Fruit fly (Drosophila melanogaster): Measurements from ENCODE around the gene Lectin-galC1.

Gene Lectin-galC1

DNA sequence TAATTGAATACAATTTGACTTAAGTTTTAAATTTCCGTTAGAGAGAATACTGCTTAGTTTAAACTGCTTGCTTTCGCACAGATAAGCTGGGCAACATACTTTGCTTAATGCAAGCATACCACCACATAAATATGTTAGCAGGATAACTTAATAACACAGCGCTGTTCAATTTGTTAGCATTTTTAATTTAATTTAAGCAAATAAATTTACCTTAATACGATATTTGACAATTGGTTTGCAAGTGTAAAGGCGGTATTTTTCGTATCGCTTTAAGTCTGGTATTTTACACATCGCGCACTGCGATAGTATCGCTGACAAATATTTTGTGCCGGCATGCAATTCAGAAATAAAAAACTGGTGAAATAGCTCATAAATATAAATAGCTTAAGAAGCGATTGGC, 13.1 kb downstream of the Lectin-galC1 start, which contains the start of gene RtcB (continued):
- TF ChIP-seq ewg (GFP tag; optimal IDR thresholded peaks at IDR 0.05): peak; percentile 23
- TF ChIP-seq Nf-YC (tag; optimal IDR thresholded peaks at IDR 0.05): no peak
- TF ChIP-seq Hr39 (optimal IDR thresholded peaks at IDR 0.05): no peak
- no peak for TF ChIP-seq CG13424 (tag; optimal IDR thresholded peaks at IDR 0.05)
- no peak for TF ChIP-seq wor (GFP tag; IDR thresholded peaks at IDR 0.05)
- TF ChIP-seq slou (GFP tag; optimal IDR thresholded peaks at IDR 0.05): no peak
- TF ChIP-seq Mrtf (GFP tag; IDR thresholded peaks at IDR 0.05): no peak
- TF ChIP-seq lov (optimal IDR thresholded peaks at IDR 0.05): no peak
- TF ChIP-seq lov (GFP tag; IDR thresholded peaks at IDR 0.05): no peak
- TF ChIP-seq CG1024 (GFP tag; IDR thresholded peaks at IDR 0.05): no peak
- TF ChIP-seq CG31388 (GFP tag; optimal IDR thresholded peaks at IDR 0.05): no peak
- no peak for TF ChIP-seq CG7987 (GFP tag; optimal IDR thresholded peaks at IDR 0.05)
- peak in 1 of 2 experiments; percentile 55 for TF ChIP-seq insv (GFP tag; optimal IDR thresholded peaks at IDR 0.05)
- no peak for TF ChIP-seq Lim3 (GFP tag; IDR thresholded peaks at IDR 0.05)
- no peak for TF ChIP-seq jumu (GFP tag; optimal IDR thresholded peaks at IDR 0.05)
- no peak for TF ChIP-seq Poxn (GFP tag; IDR thresholded peaks at IDR 0.05)
- TF ChIP-seq fd96Cb (tag; optimal IDR thresholded peaks at IDR 0.05): no peak
- TF ChIP-seq Doc2 (GFP tag; IDR thresholded peaks at IDR 0.05): no peak
- no peak for TF ChIP-seq shn (GFP tag; optimal IDR thresholded peaks at IDR 0.05)
- TF ChIP-seq MESR4 (GFP tag; optimal IDR thresholded peaks at IDR 0.05): no peak
- TF ChIP-seq Sry-β (GFP tag; optimal IDR thresholded peaks at IDR 0.05): no peak
- no peak for TF ChIP-seq pros (GFP tag; optimal IDR thresholded peaks at IDR 0.05)
- no peak for TF ChIP-seq mirr (GFP tag; optimal IDR thresholded peaks at IDR 0.05)
- TF ChIP-seq CG32532 (GFP tag; IDR thresholded peaks at IDR 0.05): 0 out of 2 replicates have a peak, but pooled peaks have one; percentile 21
- no peak for TF ChIP-seq Jarid2 (GFP tag; optimal IDR thresholded peaks at IDR 0.05)
- TF ChIP-seq fd3F (GFP tag; optimal IDR thresholded peaks at IDR 0.05): no peak
- TF ChIP-seq CG15514 (GFP tag; optimal IDR thresholded peaks at IDR 0.05): peak; percentile 54
- TF ChIP-seq chm (GFP tag; IDR thresholded peaks at IDR 0.05): no peak
- TF ChIP-seq Adf1 (GFP tag; IDR thresholded peaks at IDR 0.05): no peak
- no peak; the same call in 1 of the 2 replicates for TF ChIP-seq vvl (GFP tag; IDR thresholded peaks at IDR 0.05)
- no peak for TF ChIP-seq CG43689 (GFP tag; IDR thresholded peaks at IDR 0.05)
- TF ChIP-seq Rx (GFP tag; IDR thresholded peaks at IDR 0.05): no peak
- peak; percentile 67 for TF ChIP-seq CG1603 (tag; optimal IDR thresholded peaks at IDR 0.05)
- TF ChIP-seq Fer3 (tag; optimal IDR thresholded peaks at IDR 0.05): no peak
- TF ChIP-seq CG18764 (GFP tag; optimal IDR thresholded peaks at IDR 0.05): no peak
- TF ChIP-seq ATbp (GFP tag; optimal IDR thresholded peaks at IDR 0.05): no peak
- TF ChIP-seq luna (GFP tag; optimal IDR thresholded peaks at IDR 0.05): no peak
- no peak for TF ChIP-seq gcm2 (GFP tag; optimal IDR thresholded peaks at IDR 0.05)
- TF ChIP-seq tna (GFP tag; IDR thresholded peaks at IDR 0.05; ENCODE audit: partially characterized antibody): peak; percentile 91
- TF ChIP-seq Eip74EF (GFP tag; optimal IDR thresholded peaks at IDR 0.05): no peak
- TF ChIP-seq trh (GFP tag; optimal IDR thresholded peaks at IDR 0.05): no peak
- TF ChIP-seq HHEX (GFP tag; optimal IDR thresholded peaks at IDR 0.05): no peak
- TF ChIP-seq B-H1 (GFP tag; IDR thresholded peaks at IDR 0.05): no peak
- peak; percentile 31 for TF ChIP-seq CG10267 (tag; optimal IDR thresholded peaks at IDR 0.05)
- TF ChIP-seq CG13296 (GFP tag; optimal IDR thresholded peaks at IDR 0.05): no peak
- TF ChIP-seq Gug (GFP tag; IDR thresholded peaks at IDR 0.05): no peak
- TF ChIP-seq CG11723 (GFP tag; optimal IDR thresholded peaks at IDR 0.05): no peak
- TF ChIP-seq slp2 (GFP tag; optimal IDR thresholded peaks at IDR 0.05): no peak
- no peak for TF ChIP-seq Sox100B (GFP tag; optimal IDR thresholded peaks at IDR 0.05)
- TF ChIP-seq ab (GFP tag; optimal IDR thresholded peaks at IDR 0.05): no peak
- no peak for TF ChIP-seq Dip3 (GFP tag; optimal IDR thresholded peaks at IDR 0.05)
- no peak for TF ChIP-seq CG10462 (GFP tag; optimal IDR thresholded peaks at IDR 0.05)
- no peak for TF ChIP-seq NC2α (GFP tag; optimal IDR thresholded peaks at IDR 0.05)

All from whole organism, embryonic.